Fruit fly (Drosophila melanogaster) whole organism, embryonic: Measurements from ENCODE around the gene CG43255.

Experiments
- Atf3 ChIP-seq: fragments of 200-800 bp; sonication (Bioruptor generic); optimal IDR thresholded peaks from 3 replicates; lab custom pipeline; 2016; ENCODE audit warnings: missing biosample characterization, missing genetic modification characterization
- CG10366 ChIP-seq: fragments of 200-800 bp; sonication (Bioruptor generic); IDR thresholded peaks from 2 replicates; pipeline ENCODE4 v1.3.6; 2022; ENCODE audit warnings: missing biosample characterization, missing genetic modification characterization
- CG10462 ChIP-seq: fragments of 200-800 bp; sonication (Bioruptor generic); optimal IDR thresholded peaks from 2 replicates; lab custom pipeline; 2016; ENCODE audit warnings: missing biosample characterization, missing genetic modification characterization
- CG13123 ChIP-seq: fragments of 200-800 bp; sonication (Bioruptor generic); optimal IDR thresholded peaks from 2 replicates; lab custom pipeline; 2016; ENCODE audit warnings: missing biosample characterization, missing genetic modification characterization
- CG13624 ChIP-seq: fragments of 200-800 bp; sonication (Bioruptor generic); optimal IDR thresholded peaks from 2 replicates; lab custom pipeline; 2016; ENCODE audit warnings: missing biosample characterization, missing genetic modification characterization
- CG14050 ChIP-seq: fragments of 200-800 bp; sonication (Bioruptor generic); IDR thresholded peaks from 3 replicates; pipeline ENCODE4 v1.3.6; 2022; ENCODE audit warnings: missing biosample characterization, missing genetic modification characterization
- CG14860 ChIP-seq: fragments of 200-800 bp; sonication (Bioruptor generic); IDR thresholded peaks from 3 replicates; pipeline ENCODE4 v1.3.6; 2022; ENCODE audit warnings: missing biosample characterization, missing genetic modification characterization; ENCODE audit not compliant: partially characterized antibody
- CG15601 ChIP-seq: fragments of 200-800 bp; sonication (Bioruptor generic); optimal IDR thresholded peaks from 3 replicates; lab custom pipeline; 2019; ENCODE audit warnings: missing biosample characterization, mild to moderate bottlenecking, missing genetic modification characterization, moderate library complexity
- CG17802 ChIP-seq: fragments of 200-800 bp; sonication (Bioruptor generic); optimal IDR thresholded peaks from 2 replicates; lab custom pipeline; 2018; ENCODE audit warnings: missing biosample characterization, mild to moderate bottlenecking, missing genetic modification characterization, moderate library complexity
- CG18619 ChIP-seq: fragments of 200-800 bp; sonication (Bioruptor generic); optimal IDR thresholded peaks from 3 replicates; lab custom pipeline; 2017; ENCODE audit warnings: missing biosample characterization, mild to moderate bottlenecking, missing genetic modification characterization
- CG2199 ChIP-seq: fragments of 200-800 bp; sonication (Bioruptor generic); IDR thresholded peaks from 3 replicates; pipeline ENCODE4 v1.3.6; 2022; ENCODE audit warnings: missing biosample characterization, missing genetic modification characterization
- CG3163 ChIP-seq: fragments of 200-800 bp; sonication (Bioruptor generic); optimal IDR thresholded peaks from 3 replicates; lab custom pipeline; 2016; ENCODE audit warnings: missing biosample characterization, missing genetic modification characterization
- CG32772 ChIP-seq: fragments of 200-800 bp; sonication (Bioruptor generic); IDR thresholded peaks from 2 replicates; pipeline ENCODE4 v1.3.6; 2022; ENCODE audit warnings: missing biosample characterization, missing genetic modification characterization
- CG4730 ChIP-seq: fragments of 200-800 bp; sonication (Bioruptor generic); IDR thresholded peaks from 2 replicates; pipeline ENCODE4 v1.3.6; 2022; ENCODE audit warnings: missing biosample characterization, missing genetic modification characterization
- CG6689 ChIP-seq: fragments of 200-800 bp; sonication (Bioruptor generic); IDR thresholded peaks from 2 replicates; pipeline ENCODE4 v1.3.6; 2022; ENCODE audit warnings: missing biosample characterization, missing genetic modification characterization
- CG7372 ChIP-seq: fragments of 200-800 bp; sonication (Bioruptor generic); IDR thresholded peaks from 2 replicates; pipeline ENCODE4 v1.3.6; 2022; ENCODE audit warnings: missing biosample characterization, missing genetic modification characterization
- CG7556 ChIP-seq: fragments of 200-800 bp; sonication (Bioruptor generic); optimal IDR thresholded peaks from 2 replicates; lab custom pipeline; 2017; ENCODE audit warnings: missing biosample characterization, mild to moderate bottlenecking, missing genetic modification characterization
- CHES-1-like ChIP-seq: fragments of 200-800 bp; sonication (Bioruptor generic); optimal IDR thresholded peaks from 2 replicates; lab custom pipeline; 2016; ENCODE audit warnings: missing biosample characterization, missing genetic modification characterization
- CrebB ChIP-seq: fragments of 200-800 bp; sonication (Bioruptor generic); optimal IDR thresholded peaks from 3 replicates; lab custom pipeline; 2018; ENCODE audit warnings: missing biosample characterization, mild to moderate bottlenecking, missing genetic modification characterization
- Dll ChIP-seq: fragments of 200-800 bp; sonication (Bioruptor generic); IDR thresholded peaks from 4 replicates; pipeline ENCODE4 v1.3.6; 2022; ENCODE audit warnings: missing biosample characterization, missing genetic modification characterization; ENCODE audit not compliant: partially characterized antibody
- Dp ChIP-seq: fragments of 200-800 bp; sonication (Bioruptor generic); optimal IDR thresholded peaks from 2 replicates; lab custom pipeline; 2018; ENCODE audit warnings: missing biosample characterization, mild to moderate bottlenecking, missing genetic modification characterization, moderate library complexity
- Fer2 ChIP-seq: fragments of 200-800 bp; sonication (Bioruptor generic); optimal IDR thresholded peaks from 2 replicates; lab custom pipeline; 2018; ENCODE audit warnings: missing biosample characterization, mild to moderate bottlenecking, missing genetic modification characterization, moderate library complexity
- GATAe ChIP-seq: fragments of 200-800 bp; sonication (Bioruptor generic); conservative IDR thresholded peaks from 2 replicates; pipeline ENCODE4 v1.3.6; 2022; ENCODE audit warnings: missing biosample characterization, missing genetic modification characterization
- Gsc ChIP-seq: fragments of 200-800 bp; sonication (Bioruptor generic); IDR thresholded peaks from 2 replicates; pipeline ENCODE4 v1.3.6; 2022; ENCODE audit warnings: missing biosample characterization, missing genetic modification characterization
- Hey ChIP-seq: fragments of 200-800 bp; sonication (Bioruptor generic); optimal IDR thresholded peaks from 3 replicates; lab custom pipeline; 2018; ENCODE audit warnings: missing biosample characterization, mild to moderate bottlenecking, missing genetic modification characterization
- Med ChIP-seq: fragments of 200-800 bp; sonication (Bioruptor generic); peaks from one replicate; lab custom pipeline; 2016; ENCODE audit warnings: missing biosample characterization, missing genetic modification characterization, mild to moderate bottlenecking, inconsistent platforms, moderate library complexity
- NfI ChIP-seq: fragments of 200-800 bp; sonication (Bioruptor generic); optimal IDR thresholded peaks from 3 replicates; lab custom pipeline; 2018; ENCODE audit warnings: missing biosample characterization, mild to moderate bottlenecking, missing genetic modification characterization, moderate library complexity
- Sin3A ChIP-seq: fragments of >200 bp; optimal IDR thresholded peaks from 2 replicates; lab custom pipeline; 2018
- Taf1 ChIP-seq: fragments of 200-800 bp; sonication (Bioruptor generic); IDR thresholded peaks from 2 replicates; pipeline ENCODE4 v1.3.6; 2022; ENCODE audit warnings: missing biosample characterization, missing genetic modification characterization
- Trl ChIP-seq, 3 experiments: fragments of >200 bp in 2 of 3; fragments of 200-800 bp in 1 of 3; sonication (Bioruptor generic) in 1 of 3; optimal IDR thresholded peaks; 2 replicates in 1 of 3; 3 replicates in 2 of 3; lab custom pipeline; 2016 to 2017; ENCODE audit warnings: missing biosample characterization in 1 of 3, missing genetic modification characterization in 1 of 3
- YL-1 ChIP-seq: fragments of 200-800 bp; sonication (Bioruptor generic); optimal IDR thresholded peaks from 3 replicates; lab custom pipeline; 2017; ENCODE audit warnings: missing biosample characterization, mild to moderate bottlenecking, missing genetic modification characterization
- ase ChIP-seq: fragments of 200-800 bp; sonication (Bioruptor generic); IDR thresholded peaks from 3 replicates; pipeline ENCODE4 v1.3.6; 2022; ENCODE audit warnings: missing biosample characterization, missing genetic modification characterization
- caup ChIP-seq: fragments of 200-800 bp; sonication (Bioruptor generic); optimal IDR thresholded peaks from 3 replicates; lab custom pipeline; 2017; ENCODE audit warnings: missing biosample characterization, mild to moderate bottlenecking, missing genetic modification characterization, moderate library complexity; ENCODE audit not compliant: severe bottlenecking
- crc ChIP-seq: fragments of 200-800 bp; sonication (Bioruptor generic); optimal IDR thresholded peaks from 2 replicates; lab custom pipeline; 2016; ENCODE audit warnings: missing biosample characterization, missing genetic modification characterization
- disco-r ChIP-seq: fragments of 200-800 bp; sonication (Bioruptor generic); optimal IDR thresholded peaks from 2 replicates; lab custom pipeline; 2016; ENCODE audit warnings: missing biosample characterization, missing genetic modification characterization
- dpn ChIP-seq, 2 experiments: fragments of 200-800 bp; sonication (Bioruptor generic); optimal IDR thresholded peaks; 3 replicates each; lab custom pipeline; 2016; ENCODE audit warnings: missing biosample characterization in 2 of 2, missing genetic modification characterization in 2 of 2
- esg ChIP-seq: fragments of 200-800 bp; sonication (Bioruptor generic); conservative IDR thresholded peaks from 2 replicates; pipeline ENCODE4 v1.3.6; 2022; ENCODE audit warnings: missing biosample characterization, missing genetic modification characterization
- eve ChIP-seq, 2 experiments: fragments of >200 bp; optimal IDR thresholded peaks; 2 replicates each; lab custom pipeline; 2017; ENCODE audit warnings: missing biosample characterization in 2 of 2, missing genetic modification characterization in 2 of 2
- exex ChIP-seq: fragments of 200-800 bp; sonication (Bioruptor generic); optimal IDR thresholded peaks from 4 replicates; lab custom pipeline; 2018; ENCODE audit warnings: missing biosample characterization, mild to moderate bottlenecking, missing genetic modification characterization, moderate library complexity
- fd102C ChIP-seq: fragments of 200-800 bp; sonication (Bioruptor generic); optimal IDR thresholded peaks from 2 replicates; lab custom pipeline; 2018; ENCODE audit warnings: missing biosample characterization, mild to moderate bottlenecking, missing genetic modification characterization, moderate library complexity
- hth ChIP-seq: fragments of >200 bp; optimal IDR thresholded peaks from 2 replicates; lab custom pipeline; 2017; ENCODE audit warnings: inconsistent platforms
- jumu ChIP-seq: fragments of 200-800 bp; sonication (Bioruptor generic); optimal IDR thresholded peaks from 3 replicates; lab custom pipeline; 2016; ENCODE audit warnings: missing biosample characterization, missing genetic modification characterization
- lilli ChIP-seq: fragments of 200-800 bp; sonication (Bioruptor generic); optimal IDR thresholded peaks from 3 replicates; lab custom pipeline; 2016; ENCODE audit warnings: missing biosample characterization, missing genetic modification characterization
- nau ChIP-seq: fragments of 200-800 bp; sonication (Bioruptor generic); optimal IDR thresholded peaks from 3 replicates; lab custom pipeline; 2017; ENCODE audit warnings: missing biosample characterization, mild to moderate bottlenecking, missing genetic modification characterization, missing genetic modification reagents
- nom ChIP-seq: fragments of 200-800 bp; sonication (Bioruptor generic); optimal IDR thresholded peaks from 2 replicates; lab custom pipeline; 2017; ENCODE audit warnings: missing biosample characterization, missing genetic modification characterization, mild to moderate bottlenecking, moderate library complexity, missing genetic modification reagents
- prd ChIP-seq, 3 experiments: fragments of >200 bp in 2 of 3; fragments of 200-800 bp in 1 of 3; sonication (Bioruptor generic) in 1 of 3; optimal IDR thresholded peaks in 2 of 3; IDR thresholded peaks in 1 of 3; 2 replicates in 2 of 3; 3 replicates in 1 of 3; pipeline versions ENCODE4 v1.3.6 to Lab custom; 2017 to 2022; ENCODE audit warnings: missing biosample characterization in 1 of 3, missing genetic modification characterization in 1 of 3
- repo ChIP-seq: fragments of 200-800 bp; sonication (Bioruptor generic); optimal IDR thresholded peaks from 2 replicates; lab custom pipeline; 2016; ENCODE audit warnings: missing biosample characterization, missing genetic modification characterization
- seq ChIP-seq: fragments of 200-800 bp; sonication (Bioruptor generic); IDR thresholded peaks from 2 replicates; pipeline ENCODE4 v1.3.6; 2022; ENCODE audit warnings: missing biosample characterization, missing genetic modification characterization
- slp2 ChIP-seq: fragments of 200-800 bp; sonication (Bioruptor generic); optimal IDR thresholded peaks from 2 replicates; lab custom pipeline; 2016; ENCODE audit warnings: missing biosample characterization, missing genetic modification characterization
- sr ChIP-seq: fragments of 200-800 bp; sonication (Bioruptor generic); IDR thresholded peaks from 3 replicates; pipeline ENCODE4 v1.3.6; 2022; ENCODE audit warnings: missing biosample characterization, missing genetic modification characterization
- trh ChIP-seq: fragments of 200-800 bp; sonication (Bioruptor generic); optimal IDR thresholded peaks from 2 replicates; lab custom pipeline; 2016; ENCODE audit warnings: missing biosample characterization, missing genetic modification characterization

The CG43255 gene

dm6 chrX:8896080-8896479 is 27.7 kb upstream of the CG43255 start (continued):
- TF ChIP-seq eve (GFP tag; optimal IDR thresholded peaks at IDR 0.05; lab: Kevin White, UChicago) (peak in 1 of 2 experiments; percentile 93), Dll (GFP tag; lab: Robert Waterston, UW) (no peak), CG2199 (GFP tag; lab: Robert Waterston, UW) (peak; percentile 97), fd102C (GFP tag; lab: Kevin White, UChicago) (peak; percentile 44), exex (tag; lab: Kevin White, UChicago) (peak; percentile 58), Hey (tag; lab: Kevin White, UChicago) (peak; percentile 66), Dp (no peak), CHES-1-like (GFP tag; lab: Kevin White, UChicago) (peak; percentile 10), CG7372 (GFP tag; lab: Robert Waterston, UW) (peak; percentile 94), prd (optimal IDR thresholded peaks at IDR 0.05; lab: Kevin White, UChicago) (no peak), prd (GFP tag; IDR thresholded peaks at IDR 0.05; lab: Robert Waterston, UW) (peak; percentile 98), Gsc (no peak; the same call in 1 of the 2 replicates), hth (lab: Kevin White, UChicago) (no peak), CG3163 (GFP tag; lab: Kevin White, UChicago) (no peak), crc (GFP tag; lab: Kevin White, UChicago) (peak; percentile 9), YL-1 (GFP tag; lab: Kevin White, UChicago) (peak; percentile 36), CG14050 (GFP tag; lab: Robert Waterston, UW) (peak; percentile 93), esg (GFP tag; lab: Robert Waterston, UW) (peak; percentile 95), Sin3A (lab: Kevin White, UChicago) (no peak), CG15601 (tag; lab: Kevin White, UChicago) (peak; percentile 89), Fer2 (tag; lab: Kevin White, UChicago) (peak; percentile 69), slp2 (peak; percentile 52), lilli (peak; percentile 91), dpn (GFP tag; optimal IDR thresholded peaks at IDR 0.05; lab: Kevin White, UChicago) (peak; percentile 79 to 96), Trl (optimal IDR thresholded peaks at IDR 0.05; lab: Kevin White, UChicago) (no peak), Trl (GFP tag; optimal IDR thresholded peaks at IDR 0.05; lab: Kevin White, UChicago) (peak; percentile 65), CG10462 (GFP tag; lab: Kevin White, UChicago) (peak; percentile 88), CG18619 (GFP tag; lab: Kevin White, UChicago) (peak; percentile 90), CG14860 (GFP tag; lab: Robert Waterston, UW) (no peak), CG32772 (peak; percentile 96), sr (GFP tag; lab: Robert Waterston, UW) (peak; percentile 90), Atf3 (peak; percentile 68), Med (peak; percentile 97), CG10366 (GFP tag; lab: Robert Waterston, UW) (peak; percentile 96), caup (GFP tag; lab: Kevin White, UChicago) (peak; percentile 94), jumu (GFP tag; lab: Kevin White, UChicago) (peak; percentile 20), CrebB (peak; percentile 93), CG13123 (GFP tag; lab: Kevin White, UChicago) (peak; percentile 88), CG7556 (GFP tag; lab: Kevin White, UChicago) (peak; percentile 86), Taf1 (GFP tag; lab: Robert Waterston, UW) (peak; percentile 90), CG13624 (GFP tag; lab: Kevin White, UChicago) (peak; percentile 68), disco-r (GFP tag; lab: Kevin White, UChicago) (no peak), CG17802 (tag; lab: Kevin White, UChicago) (peak; percentile 74), GATAe (GFP tag; lab: Robert Waterston, UW) (peak; percentile 70), repo (GFP tag; lab: Kevin White, UChicago) (peak; percentile 54), NfI (peak; percentile 93), ase (GFP tag; lab: Robert Waterston, UW) (peak; percentile 97), nom (GFP tag; lab: Kevin White, UChicago) (peak; percentile 65), trh (GFP tag; lab: Kevin White, UChicago) (peak; percentile 92), CG4730 (GFP tag; lab: Robert Waterston, UW) (peak; percentile 94), nau (GFP tag; lab: Kevin White, UChicago) (peak; percentile 88), CG6689 (GFP tag; lab: Robert Waterston, UW) (peak; percentile 96), seq (GFP tag; lab: Robert Waterston, UW) (peak; percentile 94)
